Fruit fly (Drosophila melanogaster): ENCODE data around the gene CG15546.

- no peak for TF ChIP-seq tj (GFP tag; optimal IDR thresholded peaks at IDR 0.05)
- no peak for TF ChIP-seq toe (GFP tag; optimal IDR thresholded peaks at IDR 0.05)
- TF ChIP-seq Hr96 (GFP tag; optimal IDR thresholded peaks at IDR 0.05), result no peak
- TF ChIP-seq CG5204 (GFP tag; optimal IDR thresholded peaks at IDR 0.05), result no peak
- no peak for TF ChIP-seq ovo (GFP tag; optimal IDR thresholded peaks at IDR 0.05)
- no peak for TF ChIP-seq CG11617 (GFP tag; optimal IDR thresholded peaks at IDR 0.05)
- TF ChIP-seq CG14711 (tag; optimal IDR thresholded peaks at IDR 0.05), result no peak
- TF ChIP-seq Clk (GFP tag; optimal IDR thresholded peaks at IDR 0.05), result no peak
- no peak for TF ChIP-seq bab1 (GFP tag; optimal IDR thresholded peaks at IDR 0.05)
- no peak for TF ChIP-seq CG33017 (tag; optimal IDR thresholded peaks at IDR 0.05)
- no peak for TF ChIP-seq CG1620 (GFP tag; optimal IDR thresholded peaks at IDR 0.05)
- TF ChIP-seq cic (GFP tag; optimal IDR thresholded peaks at IDR 0.05), result no peak
- TF ChIP-seq cnc (optimal IDR thresholded peaks at IDR 0.05), result no peak
These were observed 33.0 kb upstream of the CG15546 start for dm6 chr3R:30909032-30909431.

All from whole organism, adult.